Worm (Caenorhabditis elegans) whole organism, young adult: Measurements from ENCODE around the gene C01G5.7.

ENCODE experiments used
- B0019.2 ChIP-seq: fragments of 200-800 bp; sonication (Bioruptor generic); conservative IDR thresholded peaks from 2 replicates; pipeline ENCODE4 v1.3.6; 2022; ENCODE audit warnings: missing genetic modification reagents, missing genetic modification characterization, missing compliant biosample characterization
- B0035.1 ChIP-seq: sonication (generic microtip); optimal IDR thresholded peaks from 2 replicates; lab custom pipeline; 2016; ENCODE audit warnings: missing genetic modification characterization, mild to moderate bottlenecking, missing compliant biosample characterization, missing genotype, missing genetic modification reagents
- B0261.1 ChIP-seq: sonication (generic microtip); optimal IDR thresholded peaks from 2 replicates; lab custom pipeline; 2016; ENCODE audit warnings: mild to moderate bottlenecking, missing genetic modification characterization, moderate library complexity, missing compliant biosample characterization
- B0336.3 ChIP-seq: fragments of 200-800 bp; sonication (Bioruptor generic); IDR thresholded peaks from 2 replicates; pipeline ENCODE4 v1.3.6; 2022; ENCODE audit warnings: missing genetic modification characterization, missing compliant biosample characterization
- C17E4.6 ChIP-seq: fragments of 200-800 bp; sonication (Bioruptor generic); IDR thresholded peaks from 2 replicates; pipeline ENCODE4 v1.3.6; 2022; ENCODE audit warnings: missing genetic modification reagents, missing genetic modification characterization, missing compliant biosample characterization
- F49E8.2 ChIP-seq: sonication (generic microtip); optimal IDR thresholded peaks from 3 replicates; lab custom pipeline; 2017; ENCODE audit warnings: missing genetic modification characterization, mild to moderate bottlenecking, missing compliant biosample characterization, antibody characterized with exemption, moderate library complexity; ENCODE audit not compliant: insufficient read depth
- T07F8.4 ChIP-seq: sonication (generic microtip); optimal IDR thresholded peaks from 2 replicates; lab custom pipeline; 2016; ENCODE audit warnings: mild to moderate bottlenecking, missing genetic modification characterization, moderate library complexity, missing compliant biosample characterization
- Y53G8AR.9 ChIP-seq: fragments of 200-800 bp; sonication (Bioruptor generic); conservative IDR thresholded peaks from 2 replicates; pipeline ENCODE4 v1.3.6; 2022; ENCODE audit warnings: missing genetic modification reagents, missing genetic modification characterization, missing compliant biosample characterization
- ZK185.1 ChIP-seq: sonication (generic microtip); optimal IDR thresholded peaks from 2 replicates; lab custom pipeline; 2016; ENCODE audit warnings: mild to moderate bottlenecking, missing genetic modification characterization, missing compliant biosample characterization; ENCODE audit not compliant: poor library complexity, severe bottlenecking
- ama-1 ChIP-seq, 3 experiments: fragments of 150-350 bp in 1 of 3; sonication (generic microtip) in 2 of 3; optimal IDR thresholded peaks; 2 replicates each; lab custom pipeline; 2014 to 2018; ENCODE audit warnings: missing biosample characterization in 2 of 3, missing genetic modification characterization in 2 of 3, missing genetic modification reagents in 2 of 3
- aptf-2 ChIP-seq: fragments of 200-800 bp; sonication (Bioruptor generic); conservative IDR thresholded peaks from 2 replicates; pipeline ENCODE4 v1.3.6; 2022; ENCODE audit warnings: missing genetic modification reagents, missing genetic modification characterization, missing compliant biosample characterization
- ceh-40 ChIP-seq: fragments of 200-800 bp; sonication (Bioruptor generic); IDR thresholded peaks from 2 replicates; pipeline ENCODE4 v1.3.6; 2022; ENCODE audit warnings: missing genetic modification characterization, missing compliant biosample characterization
- dpff-1 ChIP-seq: sonication (generic microtip); optimal IDR thresholded peaks from 2 replicates; lab custom pipeline; 2017; ENCODE audit warnings: mild to moderate bottlenecking, missing genetic modification characterization, missing compliant biosample characterization
- dpl-1 ChIP-seq: fragments of 150-350 bp; optimal IDR thresholded peaks from 2 replicates; lab custom pipeline; 2014; ENCODE audit warnings: missing biosample characterization, missing genetic modification reagents, missing genetic modification characterization
- ets-4 ChIP-seq: fragments of 200-800 bp; sonication (Bioruptor generic); optimal IDR thresholded peaks from 2 replicates; lab custom pipeline; 2018; ENCODE audit warnings: mild to moderate bottlenecking, missing genetic modification characterization, missing compliant biosample characterization
- fkh-3 ChIP-seq: sonication (generic microtip); optimal IDR thresholded peaks from 2 replicates; lab custom pipeline; 2016; ENCODE audit warnings: mild to moderate bottlenecking, missing genetic modification characterization, missing compliant biosample characterization
- hlh-12 ChIP-seq: sonication (generic microtip); optimal IDR thresholded peaks from 2 replicates; lab custom pipeline; 2016; ENCODE audit warnings: missing genetic modification characterization, missing compliant biosample characterization
- hmg-1.2 ChIP-seq: fragments of 200-800 bp; sonication (Bioruptor generic); IDR thresholded peaks from 2 replicates; pipeline ENCODE4 v1.3.6; 2022; ENCODE audit warnings: missing genetic modification reagents, missing genetic modification characterization, missing compliant biosample characterization
- lag-1 ChIP-seq: fragments of 200-800 bp; sonication (Bioruptor generic); IDR thresholded peaks from 2 replicates; pipeline ENCODE4 v1.3.6; 2022; ENCODE audit warnings: missing genetic modification reagents, missing genetic modification characterization, missing compliant biosample characterization
- let-526 ChIP-seq: fragments of 200-800 bp; sonication (Bioruptor generic); IDR thresholded peaks from 2 replicates; pipeline ENCODE4 v1.3.6; 2022; ENCODE audit warnings: missing genetic modification reagents, missing genetic modification characterization, missing compliant biosample characterization
- lin-54 ChIP-seq: fragments of 200-800 bp; sonication (Bioruptor generic); optimal IDR thresholded peaks from 2 replicates; lab custom pipeline; 2018; ENCODE audit warnings: mild to moderate bottlenecking, missing genetic modification characterization, missing compliant biosample characterization
- lsl-1 ChIP-seq: fragments of 200-800 bp; sonication (Bioruptor generic); optimal IDR thresholded peaks from 2 replicates; lab custom pipeline; 2018; ENCODE audit warnings: mild to moderate bottlenecking, missing genetic modification characterization, moderate library complexity, missing compliant biosample characterization
- madf-3 ChIP-seq: fragments of 200-800 bp; sonication (Bioruptor generic); IDR thresholded peaks from 2 replicates; pipeline ENCODE4 v1.3.6; 2022; ENCODE audit warnings: missing genetic modification reagents, missing genetic modification characterization, missing compliant biosample characterization
- madf-6 ChIP-seq: fragments of 200-800 bp; sonication (Bioruptor generic); IDR thresholded peaks from 2 replicates; pipeline ENCODE4 v1.3.6; 2022; ENCODE audit warnings: missing genetic modification reagents, missing genetic modification characterization, missing compliant biosample characterization
- nfya-1 ChIP-seq: sonication (generic microtip); optimal IDR thresholded peaks from 2 replicates; lab custom pipeline; 2017; ENCODE audit warnings: antibody characterized with exemption, missing compliant biosample characterization, missing genetic modification characterization, borderline replicate concordance; ENCODE audit not compliant: insufficient read depth
- nhr-120 ChIP-seq: fragments of 200-800 bp; sonication (Bioruptor generic); IDR thresholded peaks from 2 replicates; pipeline ENCODE4 v1.3.6; 2022; ENCODE audit warnings: missing genetic modification characterization, missing compliant biosample characterization
- nhr-27 ChIP-seq: fragments of 200-800 bp; sonication (Bioruptor generic); optimal IDR thresholded peaks from 2 replicates; lab custom pipeline; 2018; ENCODE audit warnings: mild to moderate bottlenecking, missing genetic modification characterization, moderate library complexity, missing compliant biosample characterization
- rec-8 ChIP-seq, 2 experiments: sonication (generic microtip); optimal IDR thresholded peaks; 2 replicates each; lab custom pipeline; 2016; ENCODE audit warnings: mild to moderate bottlenecking in 2 of 2, missing genetic modification characterization in 2 of 2, missing genetic modification reagents in 2 of 2, missing genotype in 2 of 2, missing biosample characterization in 1 of 2, missing compliant biosample characterization in 1 of 2, moderate library complexity in 1 of 2
- repo-1 ChIP-seq: sonication (generic microtip); optimal IDR thresholded peaks from 2 replicates; lab custom pipeline; 2017; ENCODE audit warnings: mild to moderate bottlenecking, missing genetic modification characterization, missing compliant biosample characterization
- sdz-38 ChIP-seq: sonication (generic microtip); optimal IDR thresholded peaks from 2 replicates; lab custom pipeline; 2016; ENCODE audit warnings: missing genotype, missing genetic modification characterization, missing compliant biosample characterization
- snpc-1.1 ChIP-seq: sonication (generic microtip); optimal IDR thresholded peaks from 2 replicates; lab custom pipeline; 2017; ENCODE audit warnings: missing genetic modification characterization, mild to moderate bottlenecking, missing compliant biosample characterization, antibody characterized with exemption, moderate library complexity, missing genotype, missing genetic modification reagents; ENCODE audit not compliant: insufficient read depth
- snpc-3.4 ChIP-seq: sonication (generic microtip); optimal IDR thresholded peaks from 2 replicates; lab custom pipeline; 2017; ENCODE audit warnings: missing genetic modification characterization, mild to moderate bottlenecking, missing compliant biosample characterization, antibody characterized with exemption, moderate library complexity, missing genotype, missing genetic modification reagents
- sptf-2 ChIP-seq: fragments of 200-800 bp; sonication (Bioruptor generic); optimal IDR thresholded peaks from 2 replicates; lab custom pipeline; 2018; ENCODE audit warnings: mild to moderate bottlenecking, missing genetic modification characterization, missing compliant biosample characterization
- unc-62 ChIP-seq: fragments of 150-350 bp; optimal IDR thresholded peaks from 2 replicates; lab custom pipeline; 2014; ENCODE audit warnings: missing biosample characterization, missing genetic modification reagents, missing genetic modification characterization
- xnd-1 ChIP-seq: sonication (generic microtip); optimal IDR thresholded peaks from 2 replicates; lab custom pipeline; 2016; ENCODE audit warnings: missing genotype, missing genetic modification reagents, missing genetic modification characterization, missing compliant biosample characterization
- ztf-22 ChIP-seq: fragments of 200-800 bp; sonication (Bioruptor generic); optimal IDR thresholded peaks from 2 replicates; lab custom pipeline; 2018; ENCODE audit warnings: mild to moderate bottlenecking, missing genetic modification characterization, moderate library complexity, missing compliant biosample characterization

Gene C01G5.7

ce11 chrIV:6517859-6518258 is at the start of gene C01G5.7:
Gene C01G5.7, plus strand, starts transcription at chrIV:6518159.
- TF ChIP-seq xnd-1 (tag; lab: Kevin White, UChicago) (no peak), dpl-1 (GFP tag; lab: Kevin White, UChicago) (no peak), let-526 (GFP tag; lab: Robert Waterston, UW) (no peak), ZK185.1 (no peak), sptf-2 (no peak), dpff-1 (no peak), T07F8.4 (tag; lab: Kevin White, UChicago) (no peak), ztf-22 (GFP tag; lab: Kevin White, UChicago) (no peak), B0336.3 (GFP tag; lab: Robert Waterston, UW) (no peak), hlh-12 (tag; lab: Kevin White, UChicago) (no peak), ceh-40 (GFP tag; lab: Robert Waterston, UW) (no peak), nhr-120 (GFP tag; lab: Robert Waterston, UW) (no peak), B0019.2 (GFP tag; lab: Robert Waterston, UW) (no peak), sdz-38 (tag; lab: Kevin White, UChicago) (no peak), B0261.1 (tag; lab: Kevin White, UChicago) (no peak), unc-62 (GFP tag; lab: Kevin White, UChicago) (no peak), lsl-1 (GFP tag; lab: Kevin White, UChicago) (no peak)

DNA sequence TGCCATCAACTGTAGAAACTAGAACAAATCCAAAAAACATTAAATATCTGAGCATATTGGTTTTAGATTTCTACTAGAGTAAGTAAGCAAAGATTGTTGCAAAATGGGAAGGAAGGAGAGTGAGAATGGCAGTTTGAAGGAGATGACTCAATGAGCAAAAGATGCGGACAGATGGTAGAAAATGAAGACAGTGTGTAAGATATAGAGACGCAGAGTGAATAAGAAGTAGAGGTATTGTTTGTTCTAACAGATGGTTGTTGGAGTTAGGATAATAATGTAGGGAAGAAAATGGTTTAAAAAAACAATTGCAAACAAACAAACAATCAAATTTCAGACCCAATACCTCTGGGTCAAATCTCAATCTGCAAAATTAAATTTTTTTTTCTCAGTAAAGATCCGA is 46.7 kb upstream of the C01G5.7 start, which contains the start of gene tmed-13:
Gene tmed-13 (minus strand): TSS at position 169 of the 400 bp plus-strand sequence.
- TF ChIP-seq lag-1 (GFP tag; lab: Robert Waterston, UW) (no peak), hmg-1.2 (GFP tag; lab: Robert Waterston, UW) (peak; percentile 51; the same call in 1 of the 2 replicates)
- TF ChIP-seq, all 124 proteins: peak for 1

ce11 chrIV:6473140-6473539 is 44.8 kb upstream of the C01G5.7 start, which contains the start of gene Y73B6BL.27:
Gene Y73B6BL.27, minus strand, starts transcription at chrIV:6473240.
- no peak for TF ChIP-seq B0336.3 (GFP tag; lab: Robert Waterston, UW)
- TF ChIP-seq ets-4 (GFP tag; lab: Kevin White, UChicago), result no peak
- TF ChIP-seq Y53G8AR.9 (GFP tag; lab: Robert Waterston, UW), result no peak
- TF ChIP-seq rec-8 (tag; optimal IDR thresholded peaks at IDR 0.05; lab: Kevin White, UChicago), result no peak
- no peak for TF ChIP-seq C17E4.6
- TF ChIP-seq ama-1 (optimal IDR thresholded peaks at IDR 0.05; lab: Kevin White, UChicago), result no peak
- no peak for TF ChIP-seq ama-1 (GFP tag; optimal IDR thresholded peaks at IDR 0.05; lab: Kevin White, UChicago)
- TF ChIP-seq F49E8.2, result no peak
- no peak for TF ChIP-seq snpc-1.1 (tag; lab: Kevin White, UChicago)
- TF ChIP-seq hmg-1.2 (GFP tag; lab: Robert Waterston, UW), result no peak
- TF ChIP-seq madf-6, result no peak
- no peak for TF ChIP-seq fkh-3 (tag; lab: Kevin White, UChicago)
- TF ChIP-seq aptf-2 (GFP tag; lab: Robert Waterston, UW), result no peak
- no peak for TF ChIP-seq dpff-1
- no peak for TF ChIP-seq nhr-27
- no peak for TF ChIP-seq B0035.1 (tag; lab: Kevin White, UChicago)
- no peak for TF ChIP-seq madf-3 (GFP tag; lab: Robert Waterston, UW)
- no peak for TF ChIP-seq nfya-1 (tag; lab: Kevin White, UChicago)
- TF ChIP-seq lin-54, result no peak
- no peak for TF ChIP-seq repo-1 (tag; lab: Kevin White, UChicago)
- TF ChIP-seq snpc-3.4 (tag; lab: Kevin White, UChicago), result no peak
